Worm (Caenorhabditis elegans): ENCODE results near the gene fbxa-2.

Gene fbxa-2

ce11 chrV:16307253-16307652, 37.8 kb upstream of the fbxa-2 start, which contains the start of gene srxa-7:
srxa-7 (plus strand) TSS chrV:16307553.
- TF ChIP-seq nhr-21 (tag; optimal IDR thresholded peaks at IDR 0.05) = no peak
- no peak for TF ChIP-seq aly-2 (tag; optimal IDR thresholded peaks at IDR 0.05)
- no peak for TF ChIP-seq Y55F3AM.14 (GFP tag; optimal IDR thresholded peaks at IDR 0.05)
- TF ChIP-seq C34F6.9 (tag; optimal IDR thresholded peaks at IDR 0.05) = no peak
- no peak for TF ChIP-seq ztf-1 (GFP tag; conservative IDR thresholded peaks at IDR 0.05)
- no peak for TF ChIP-seq dmd-4 (tag; optimal IDR thresholded peaks at IDR 0.05)
- no peak for TF ChIP-seq mdl-1 (tag; optimal IDR thresholded peaks at IDR 0.05)
- TF ChIP-seq elt-1 (tag; optimal IDR thresholded peaks at IDR 0.05) = no peak
- TF ChIP-seq alr-1 (tag; optimal IDR thresholded peaks at IDR 0.05) = no peak
- TF ChIP-seq ceh-82 (tag; optimal IDR thresholded peaks at IDR 0.05) = no peak
- no peak for TF ChIP-seq unc-62 (GFP tag; optimal IDR thresholded peaks at IDR 0.05)
- TF ChIP-seq unc-39 (tag; optimal IDR thresholded peaks at IDR 0.05) = no peak
- no peak for TF ChIP-seq mab-5 (tag; optimal IDR thresholded peaks at IDR 0.05)
- TF ChIP-seq lin-11 (tag; optimal IDR thresholded peaks at IDR 0.05) = no peak
- TF ChIP-seq peb-1 (tag; optimal IDR thresholded peaks at IDR 0.05) = no peak
- no peak for TF ChIP-seq egl-27 (tag; optimal IDR thresholded peaks at IDR 0.05)
- TF ChIP-seq unc-55 (GFP tag; optimal IDR thresholded peaks at IDR 0.05) = no peak
- TF ChIP-seq sma-3 (GFP tag; optimal IDR thresholded peaks at IDR 0.05) = no peak

ce11 chrV:16302439-16302838, 33.0 kb upstream of the fbxa-2 start, which contains the start of the genes C31A11.13 and oac-6:
C31A11.13 (minus strand) TSS chrV:16302551.
oac-6 (plus strand) TSS chrV:16302717.
- TF ChIP-seq gmeb-1 (tag; optimal IDR thresholded peaks at IDR 0.05) (no peak), fos-1 (tag; optimal IDR thresholded peaks at IDR 0.05) (peak; percentile 71)

ce11 chrV:16300276-16300675, 30.8 kb upstream of the fbxa-2 start, which contains the start of gene srbc-82:
srbc-82 (plus strand) TSS chrV:16300576.
- TF ChIP-seq lin-11 (tag; optimal IDR thresholded peaks at IDR 0.05) (no peak), F13H6.1 (tag; optimal IDR thresholded peaks at IDR 0.05) (no peak), aly-2 (tag; optimal IDR thresholded peaks at IDR 0.05) (no peak)

ce11 chrV:16299834-16300233, 30.4 kb upstream of the fbxa-2 start:
- TF ChIP-seq lsy-2 (tag; optimal IDR thresholded peaks at IDR 0.05) = no peak
- TF ChIP-seq nhr-25 (tag; optimal IDR thresholded peaks at IDR 0.05) = no peak
- no peak for TF ChIP-seq ama-1 (optimal IDR thresholded peaks at IDR 0.05)
- TF ChIP-seq dmd-4 (tag; optimal IDR thresholded peaks at IDR 0.05) = no peak
- no peak for TF ChIP-seq F13H6.1 (tag; optimal IDR thresholded peaks at IDR 0.05)
- no peak for TF ChIP-seq sem-4 (tag; optimal IDR thresholded peaks at IDR 0.05)
- TF ChIP-seq ztf-4 (tag; optimal IDR thresholded peaks at IDR 0.05) = no peak
- no peak for TF ChIP-seq unc-39 (tag; optimal IDR thresholded peaks at IDR 0.05)
- TF ChIP-seq crh-2 (tag; optimal IDR thresholded peaks at IDR 0.05) = no peak
- TF ChIP-seq aly-2 (tag; optimal IDR thresholded peaks at IDR 0.05) = no peak
- TF ChIP-seq gmeb-1 (tag; optimal IDR thresholded peaks at IDR 0.05) = no peak
- TF ChIP-seq snpc-4 (tag; optimal IDR thresholded peaks at IDR 0.05) = no peak
- no peak for TF ChIP-seq R02D3.7 (tag; optimal IDR thresholded peaks at IDR 0.05)

- TF ChIP-seq blmp-1 (tag; optimal IDR thresholded peaks at IDR 0.05; ENCODE audit: insufficient read depth) (no peak), unc-39 (tag; optimal IDR thresholded peaks at IDR 0.05) (no peak), ZK546.5 (tag; optimal IDR thresholded peaks at IDR 0.05) (no peak), snpc-4 (tag; optimal IDR thresholded peaks at IDR 0.05) (no peak), nhr-12 (tag; optimal IDR thresholded peaks at IDR 0.05) (no peak), sma-3 (GFP tag; optimal IDR thresholded peaks at IDR 0.05) (no peak), nhr-25 (tag; optimal IDR thresholded peaks at IDR 0.05) (no peak), nhr-21 (tag; optimal IDR thresholded peaks at IDR 0.05) (no peak), mdl-1 (tag; optimal IDR thresholded peaks at IDR 0.05) (no peak), nhr-237 (tag; optimal IDR thresholded peaks at IDR 0.05) (no peak), Y55F3AM.14 (GFP tag; optimal IDR thresholded peaks at IDR 0.05) (no peak), ztf-11 (tag; optimal IDR thresholded peaks at IDR 0.05) (no peak), crh-2 (tag; optimal IDR thresholded peaks at IDR 0.05) (no peak), ama-1 (optimal IDR thresholded peaks at IDR 0.05) (no peak), nhr-6 (tag; optimal IDR thresholded peaks at IDR 0.05) (no peak), ztf-4 (tag; optimal IDR thresholded peaks at IDR 0.05) (no peak), nhr-77 (tag; optimal IDR thresholded peaks at IDR 0.05) (no peak), peb-1 (tag; optimal IDR thresholded peaks at IDR 0.05) (no peak), unc-62 (GFP tag; optimal IDR thresholded peaks at IDR 0.05) (no peak)
Observed at ce11 chrV:16298669-16299068, 29.2 kb upstream of the fbxa-2 start, which contains the start of gene srbc-84. srbc-84 (plus strand) TSS chrV:16298969.
